Fruit fly (Drosophila melanogaster) whole organism, embryonic: Measurements from ENCODE around the gene CG13392.

Experiments used
- Adf1 ChIP-seq: fragments of 200-800 bp; sonication (Bioruptor generic); IDR thresholded peaks from 2 replicates; pipeline ENCODE4 v1.3.6; 2022; ENCODE audit warnings: missing biosample characterization, missing genetic modification characterization
- CG10366 ChIP-seq: fragments of 200-800 bp; sonication (Bioruptor generic); IDR thresholded peaks from 2 replicates; pipeline ENCODE4 v1.3.6; 2022; ENCODE audit warnings: missing biosample characterization, missing genetic modification characterization
- CG13775 ChIP-seq: fragments of 200-800 bp; sonication (Bioruptor generic); optimal IDR thresholded peaks from 3 replicates; lab custom pipeline; 2017; ENCODE audit warnings: missing biosample characterization, mild to moderate bottlenecking, missing genetic modification characterization
- CG15011 ChIP-seq: fragments of 200-800 bp; sonication (Bioruptor generic); optimal IDR thresholded peaks from 3 replicates; lab custom pipeline; 2018; ENCODE audit warnings: missing biosample characterization, mild to moderate bottlenecking, missing genetic modification characterization
- CG15514 ChIP-seq: fragments of 200-800 bp; sonication (Bioruptor generic); optimal IDR thresholded peaks from 3 replicates; lab custom pipeline; 2017; ENCODE audit warnings: missing biosample characterization, missing genetic modification characterization, mild to moderate bottlenecking, moderate library complexity, missing genetic modification reagents
- CG1602 ChIP-seq: fragments of 200-800 bp; sonication (Bioruptor generic); optimal IDR thresholded peaks from 3 replicates; lab custom pipeline; 2016; ENCODE audit warnings: missing biosample characterization, missing genetic modification characterization
- CG17328 ChIP-seq: fragments of 200-800 bp; sonication (Bioruptor generic); IDR thresholded peaks from 2 replicates; pipeline ENCODE4 v1.3.6; 2022; ENCODE audit warnings: missing biosample characterization, missing genetic modification characterization
- CG18599 ChIP-seq: fragments of 200-800 bp; sonication (Bioruptor generic); optimal IDR thresholded peaks from 3 replicates; lab custom pipeline; 2017; ENCODE audit warnings: missing biosample characterization, missing genetic modification characterization, mild to moderate bottlenecking, moderate library complexity, missing genetic modification reagents
- CG2116 ChIP-seq: fragments of 200-800 bp; sonication (Bioruptor generic); optimal IDR thresholded peaks from 3 replicates; lab custom pipeline; 2018; ENCODE audit warnings: missing biosample characterization, mild to moderate bottlenecking, missing genetic modification characterization
- CG2129 ChIP-seq: fragments of 200-800 bp; sonication (Bioruptor generic); IDR thresholded peaks from 2 replicates; pipeline ENCODE4 v1.3.6; 2022; ENCODE audit warnings: missing biosample characterization, missing genetic modification characterization; ENCODE audit not compliant: partially characterized antibody
- CG31388 ChIP-seq: fragments of 200-800 bp; sonication (Bioruptor generic); optimal IDR thresholded peaks from 2 replicates; lab custom pipeline; 2016; ENCODE audit warnings: missing biosample characterization, missing genetic modification characterization
- CG3163 ChIP-seq: fragments of 200-800 bp; sonication (Bioruptor generic); optimal IDR thresholded peaks from 3 replicates; lab custom pipeline; 2016; ENCODE audit warnings: missing biosample characterization, missing genetic modification characterization
- CG3838 ChIP-seq: fragments of 200-800 bp; sonication (Bioruptor generic); optimal IDR thresholded peaks from 3 replicates; lab custom pipeline; 2016; ENCODE audit warnings: missing biosample characterization, missing genetic modification characterization
- CG4424 ChIP-seq: fragments of 200-800 bp; sonication (Bioruptor generic); optimal IDR thresholded peaks from 3 replicates; lab custom pipeline; 2016; ENCODE audit warnings: missing biosample characterization, missing genetic modification characterization
- CG4707 ChIP-seq: fragments of 200-800 bp; sonication (Bioruptor generic); optimal IDR thresholded peaks from 2 replicates; lab custom pipeline; 2018; ENCODE audit warnings: missing biosample characterization, mild to moderate bottlenecking, missing genetic modification characterization, moderate library complexity
- CG4730 ChIP-seq: fragments of 200-800 bp; sonication (Bioruptor generic); IDR thresholded peaks from 2 replicates; pipeline ENCODE4 v1.3.6; 2022; ENCODE audit warnings: missing biosample characterization, missing genetic modification characterization
- CG6654 ChIP-seq: fragments of 200-800 bp; sonication (Bioruptor generic); optimal IDR thresholded peaks from 2 replicates; lab custom pipeline; 2017; ENCODE audit warnings: missing biosample characterization, mild to moderate bottlenecking, missing genetic modification characterization
- CG6813 ChIP-seq: fragments of 200-800 bp; sonication (Bioruptor generic); optimal IDR thresholded peaks from 2 replicates; lab custom pipeline; 2017; ENCODE audit warnings: missing biosample characterization, missing genetic modification characterization, mild to moderate bottlenecking, moderate library complexity, missing genetic modification reagents
- CG9727 ChIP-seq: fragments of 200-800 bp; sonication (Bioruptor generic); optimal IDR thresholded peaks from 3 replicates; lab custom pipeline; 2017; ENCODE audit warnings: missing biosample characterization, mild to moderate bottlenecking, missing genetic modification characterization
- CG9817 ChIP-seq: fragments of 200-800 bp; sonication (Bioruptor generic); optimal IDR thresholded peaks from 2 replicates; lab custom pipeline; 2018; ENCODE audit warnings: missing biosample characterization, mild to moderate bottlenecking, missing genetic modification characterization, moderate library complexity
- CG9876 ChIP-seq: fragments of 200-800 bp; sonication (Bioruptor generic); optimal IDR thresholded peaks from 2 replicates; lab custom pipeline; 2016; ENCODE audit warnings: missing biosample characterization, missing genetic modification characterization
- Drgx ChIP-seq: fragments of 200-800 bp; sonication (Bioruptor generic); IDR thresholded peaks from 2 replicates; pipeline ENCODE4 v1.3.6; 2022; ENCODE audit warnings: missing biosample characterization, missing genetic modification characterization
- H15 ChIP-seq: fragments of 200-800 bp; sonication (Bioruptor generic); IDR thresholded peaks from 3 replicates; pipeline ENCODE4 v1.3.6; 2022; ENCODE audit warnings: missing biosample characterization, missing genetic modification characterization
- HLHmδ ChIP-seq: fragments of 200-800 bp; sonication (Bioruptor generic); optimal IDR thresholded peaks from 2 replicates; lab custom pipeline; 2018; ENCODE audit warnings: missing biosample characterization, mild to moderate bottlenecking, missing genetic modification characterization, moderate library complexity
- Hr3 ChIP-seq: fragments of 200-800 bp; sonication (Bioruptor generic); optimal IDR thresholded peaks from 3 replicates; lab custom pipeline; 2016; ENCODE audit warnings: missing biosample characterization, missing genetic modification characterization
- Kr ChIP-seq: fragments of 200-800 bp; sonication (Bioruptor generic); optimal IDR thresholded peaks from 2 replicates; lab custom pipeline; 2017; ENCODE audit warnings: missing biosample characterization, mild to moderate bottlenecking, missing genetic modification characterization
- Max ChIP-seq: fragments of 200-800 bp; sonication (Bioruptor generic); optimal IDR thresholded peaks from 2 replicates; lab custom pipeline; 2016; ENCODE audit warnings: missing biosample characterization, mild to moderate bottlenecking, missing genetic modification characterization
- Myb ChIP-seq: fragments of 200-800 bp; sonication (Bioruptor generic); optimal IDR thresholded peaks from 2 replicates; lab custom pipeline; 2016; ENCODE audit warnings: missing biosample characterization, missing genetic modification characterization
- NK7.1 ChIP-seq: fragments of 200-800 bp; sonication (Bioruptor generic); optimal IDR thresholded peaks from 3 replicates; lab custom pipeline; 2016; ENCODE audit warnings: missing biosample characterization, missing genetic modification characterization
- Neu2 ChIP-seq: fragments of 200-800 bp; sonication (Bioruptor generic); optimal IDR thresholded peaks from 3 replicates; lab custom pipeline; 2016; ENCODE audit warnings: missing biosample characterization, missing genetic modification characterization, borderline replicate concordance
- Nf-YC ChIP-seq: fragments of 200-800 bp; optimal IDR thresholded peaks from 3 replicates; lab custom pipeline; 2019; ENCODE audit warnings: missing biosample characterization, mild to moderate bottlenecking, missing genetic modification characterization, moderate library complexity
- PHDP ChIP-seq: fragments of 200-800 bp; sonication (Bioruptor generic); optimal IDR thresholded peaks from 3 replicates; lab custom pipeline; 2018; ENCODE audit warnings: missing biosample characterization, mild to moderate bottlenecking, missing genetic modification characterization, moderate library complexity
- abd-A ChIP-seq: fragments of 200-800 bp; sonication (Bioruptor generic); optimal IDR thresholded peaks from 3 replicates; lab custom pipeline; 2019; ENCODE audit warnings: missing biosample characterization, mild to moderate bottlenecking, missing genetic modification characterization, moderate library complexity
- ase ChIP-seq: fragments of 200-800 bp; sonication (Bioruptor generic); IDR thresholded peaks from 3 replicates; pipeline ENCODE4 v1.3.6; 2022; ENCODE audit warnings: missing biosample characterization, missing genetic modification characterization
- bcd ChIP-seq: fragments of 200-800 bp; sonication (Bioruptor generic); optimal IDR thresholded peaks from 2 replicates; lab custom pipeline; 2017; ENCODE audit warnings: missing biosample characterization, mild to moderate bottlenecking, missing genetic modification characterization
- chinmo ChIP-seq: fragments of 200-800 bp; sonication (Bioruptor generic); IDR thresholded peaks from 4 replicates; pipeline ENCODE4 v1.3.6; 2022; ENCODE audit warnings: missing biosample characterization, missing genetic modification characterization; ENCODE audit not compliant: partially characterized antibody
- crc ChIP-seq: fragments of 200-800 bp; sonication (Bioruptor generic); optimal IDR thresholded peaks from 2 replicates; lab custom pipeline; 2016; ENCODE audit warnings: missing biosample characterization, missing genetic modification characterization
- croc ChIP-seq: fragments of 200-800 bp; sonication (Bioruptor generic); conservative IDR thresholded peaks from 3 replicates; pipeline ENCODE4 v1.3.6; 2022; ENCODE audit warnings: missing biosample characterization, missing genetic modification characterization
- dm ChIP-seq: fragments of 200-800 bp; sonication (Bioruptor generic); optimal IDR thresholded peaks from 3 replicates; lab custom pipeline; 2016; ENCODE audit warnings: missing biosample characterization, missing genetic modification characterization
- dmrt11E ChIP-seq: fragments of 200-800 bp; sonication (Bioruptor generic); optimal IDR thresholded peaks from 3 replicates; lab custom pipeline; 2018; ENCODE audit warnings: missing biosample characterization, mild to moderate bottlenecking, missing genetic modification characterization, moderate library complexity
- gcm ChIP-seq: fragments of 200-800 bp; sonication (Bioruptor generic); optimal IDR thresholded peaks from 2 replicates; lab custom pipeline; 2019; ENCODE audit warnings: missing biosample characterization, mild to moderate bottlenecking, missing genetic modification characterization, moderate library complexity
- kni ChIP-seq: fragments of 200-800 bp; sonication (Bioruptor generic); optimal IDR thresholded peaks from 3 replicates; lab custom pipeline; 2017; ENCODE audit warnings: mild to moderate bottlenecking, missing biosample characterization, missing genetic modification reagents, missing genetic modification characterization
- lbe ChIP-seq: fragments of 200-800 bp; sonication (Bioruptor generic); optimal IDR thresholded peaks from 2 replicates; lab custom pipeline; 2016; ENCODE audit warnings: missing biosample characterization, mild to moderate bottlenecking, missing genetic modification characterization
- lilli ChIP-seq: fragments of 200-800 bp; sonication (Bioruptor generic); optimal IDR thresholded peaks from 3 replicates; lab custom pipeline; 2016; ENCODE audit warnings: missing biosample characterization, missing genetic modification characterization
- nerfin-1 ChIP-seq: fragments of 200-800 bp; sonication (Bioruptor generic); optimal IDR thresholded peaks from 3 replicates; lab custom pipeline; 2019; ENCODE audit warnings: missing biosample characterization, mild to moderate bottlenecking, missing genetic modification characterization, moderate library complexity
- nom ChIP-seq: fragments of 200-800 bp; sonication (Bioruptor generic); optimal IDR thresholded peaks from 2 replicates; lab custom pipeline; 2017; ENCODE audit warnings: missing biosample characterization, missing genetic modification characterization, mild to moderate bottlenecking, moderate library complexity, missing genetic modification reagents
- odd ChIP-seq: fragments of 200-800 bp; sonication (Bioruptor generic); optimal IDR thresholded peaks from 2 replicates; lab custom pipeline; 2017; ENCODE audit warnings: missing biosample characterization, mild to moderate bottlenecking, missing genetic modification characterization
- sens ChIP-seq: fragments of 200-800 bp; sonication (Bioruptor generic); peaks from one replicate; lab custom pipeline; 2016; ENCODE audit warnings: missing biosample characterization, missing genetic modification characterization
- slp2 ChIP-seq: fragments of 200-800 bp; sonication (Bioruptor generic); optimal IDR thresholded peaks from 2 replicates; lab custom pipeline; 2016; ENCODE audit warnings: missing biosample characterization, missing genetic modification characterization
- sqz ChIP-seq: fragments of 200-800 bp; sonication (Bioruptor generic); optimal IDR thresholded peaks from 3 replicates; lab custom pipeline; 2018; ENCODE audit warnings: missing biosample characterization, mild to moderate bottlenecking, missing genetic modification characterization
- stwl ChIP-seq: fragments of 200-800 bp; sonication (Bioruptor generic); optimal IDR thresholded peaks from 3 replicates; lab custom pipeline; 2018; ENCODE audit warnings: missing biosample characterization, mild to moderate bottlenecking, missing genetic modification characterization, moderate library complexity

The CG13392 gene

dm6 chr2L:8419382-8419940 is 36.9 kb upstream of the CG13392 start (continued):
- no peak for TF ChIP-seq dmrt11E (tag; lab: Kevin White, UChicago)
- no peak for TF ChIP-seq Max (GFP tag; lab: Kevin White, UChicago)
- no peak for TF ChIP-seq lilli (GFP tag; lab: Kevin White, UChicago)
- no peak for TF ChIP-seq CG2116 (GFP tag; lab: Kevin White, UChicago)
- TF ChIP-seq PHDP = no peak
- no peak for TF ChIP-seq HLHmδ (GFP tag; lab: Kevin White, UChicago)
- TF ChIP-seq Drgx (GFP tag; lab: Robert Waterston, UW) = no peak
- no peak for TF ChIP-seq CG4730 (GFP tag; lab: Robert Waterston, UW)
- TF ChIP-seq NK7.1 (GFP tag; lab: Kevin White, UChicago) = no peak
- no peak for TF ChIP-seq slp2 (GFP tag; lab: Kevin White, UChicago)
- TF ChIP-seq croc (GFP tag; lab: Robert Waterston, UW) = no peak
- no peak for TF ChIP-seq CG6813 (GFP tag; lab: Kevin White, UChicago)
- no peak for TF ChIP-seq CG3163 (GFP tag; lab: Kevin White, UChicago)
- TF ChIP-seq CG9876 (GFP tag; lab: Kevin White, UChicago) = no peak
- peak; percentile 51 for TF ChIP-seq kni (GFP tag; lab: Kevin White, UChicago)
- peak; percentile 84 for TF ChIP-seq gcm (GFP tag; lab: Kevin White, UChicago)
- peak; percentile 52 for TF ChIP-seq Kr (GFP tag; lab: Kevin White, UChicago)
- TF ChIP-seq stwl (tag; lab: Kevin White, UChicago) = no peak
- TF ChIP-seq Neu2 (GFP tag; lab: Kevin White, UChicago) = no peak
- no peak for TF ChIP-seq dm (GFP tag; lab: Kevin White, UChicago)
- no peak for TF ChIP-seq CG3838 (GFP tag; lab: Kevin White, UChicago)
- TF ChIP-seq CG17328 = no peak
- TF ChIP-seq nerfin-1 (tag; lab: Kevin White, UChicago) = no peak
- TF ChIP-seq CG6654 (GFP tag; lab: Kevin White, UChicago) = no peak
- TF ChIP-seq CG10366 = no peak
- peak; percentile 22 for TF ChIP-seq sens (GFP tag; lab: Kevin White, UChicago)
- 0 out of 4 replicates have a peak, but pooled peaks have one; percentile 47 for TF ChIP-seq chinmo
- TF ChIP-seq sqz = peak; percentile 53
- no peak for TF ChIP-seq Nf-YC (tag; lab: Kevin White, UChicago)
- no peak for TF ChIP-seq CG1602 (GFP tag; lab: Kevin White, UChicago)
- TF ChIP-seq CG4707 (GFP tag; lab: Kevin White, UChicago) = no peak
- no peak for TF ChIP-seq CG4424 (GFP tag; lab: Kevin White, UChicago)
- no peak for TF ChIP-seq CG9727
- TF ChIP-seq H15 (GFP tag; lab: Robert Waterston, UW) = no peak
- peak; percentile 1 for TF ChIP-seq abd-A (tag; lab: Kevin White, UChicago)
- no peak for TF ChIP-seq Myb
- no peak for TF ChIP-seq CG18599 (GFP tag; lab: Kevin White, UChicago)
- no peak for TF ChIP-seq lbe (GFP tag; lab: Kevin White, UChicago)
- TF ChIP-seq CG13775 (GFP tag; lab: Kevin White, UChicago) = no peak
- no peak for TF ChIP-seq CG31388 (GFP tag; lab: Kevin White, UChicago)
- peak; percentile 36 for TF ChIP-seq odd (GFP tag; lab: Kevin White, UChicago)
- TF ChIP-seq Hr3 = no peak
- TF ChIP-seq Adf1 = peak; percentile 87
- no peak for TF ChIP-seq CG2129 (GFP tag; lab: Robert Waterston, UW)
- peak; percentile 68 for TF ChIP-seq nom (GFP tag; lab: Kevin White, UChicago)
- TF ChIP-seq ase (GFP tag; lab: Robert Waterston, UW) = no peak
- TF ChIP-seq crc (GFP tag; lab: Kevin White, UChicago) = no peak
- TF ChIP-seq CG15011 (GFP tag; lab: Kevin White, UChicago) = no peak
- no peak for TF ChIP-seq CG15514 (GFP tag; lab: Kevin White, UChicago)
- no peak for TF ChIP-seq CG9817 (tag; lab: Kevin White, UChicago)
- TF ChIP-seq bcd = no peak
